Worm (Caenorhabditis elegans): ENCODE measurements around the gene moma-1.
A peak's percentile ranks its signal among the peaks of the same experiment; 100 is the strongest.

The moma-1 gene

DNA sequence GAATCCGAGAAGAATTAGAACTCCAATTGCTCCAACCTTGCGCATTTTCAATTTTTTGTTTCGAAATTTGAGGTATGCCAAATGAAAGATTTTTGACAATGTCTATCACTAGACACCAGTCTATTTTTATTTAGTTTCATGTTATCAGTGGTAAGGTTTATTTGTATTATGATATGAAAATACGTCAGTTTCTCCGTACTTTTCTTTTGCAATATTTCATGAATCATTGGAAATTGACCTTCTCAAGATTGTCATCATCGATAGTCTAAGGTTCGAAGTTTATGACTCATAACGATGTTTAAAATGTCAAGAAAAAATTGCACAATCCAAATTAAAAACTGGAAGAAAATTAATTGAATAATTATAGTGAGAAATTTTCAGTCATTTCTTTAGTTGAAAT, 21.2 kb upstream of the moma-1 start, which contains the start of gene clc-19:
Gene clc-19 (minus strand): TSS at position 135 of the 400 bp plus-strand sequence.
- no peak for TF ChIP-seq lin-15B (tag; optimal IDR thresholded peaks at IDR 0.05)
- TF ChIP-seq elt-2 (tag; optimal IDR thresholded peaks at IDR 0.05) = peak; percentile 30
- TF ChIP-seq pqm-1 (tag; optimal IDR thresholded peaks at IDR 0.05) = peak; percentile 90
- no peak for TF ChIP-seq jun-1 (tag; optimal IDR thresholded peaks at IDR 0.05)

DNA sequence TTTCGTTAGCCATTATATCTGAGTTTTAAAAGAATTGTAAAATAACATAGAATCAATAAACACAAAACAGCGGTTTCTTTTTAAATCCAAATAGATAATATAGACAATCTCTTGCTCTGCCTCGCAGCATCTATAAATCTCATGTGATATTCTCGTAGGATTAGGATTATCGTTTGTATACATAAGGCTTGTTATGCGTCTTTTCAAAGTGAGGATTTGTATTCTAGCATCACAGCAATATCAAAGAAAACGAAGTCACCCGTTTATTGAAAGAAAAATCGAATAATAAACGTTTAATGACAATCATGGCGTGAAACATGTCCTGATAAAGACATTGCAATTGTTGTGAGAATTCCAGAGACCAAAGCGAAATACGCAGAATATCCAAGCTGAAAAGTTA, 20.2 kb upstream of the moma-1 start, which contains the start of the genes T24C4.3 and clc-20:
Gene T24C4.3 (minus strand): TSS at position 101 of the 400 bp plus-strand sequence.
Gene clc-20 (plus strand): TSS at position 211 of the 400 bp plus-strand sequence.
- TF ChIP-seq egl-27 (tag; optimal IDR thresholded peaks at IDR 0.05) = no peak

- TF ChIP-seq nfya-1 (tag; optimal IDR thresholded peaks at IDR 0.05; ENCODE audit: insufficient read depth) (no peak), pha-4 (tag; optimal IDR thresholded peaks at IDR 0.05) (no peak), eor-1 (tag; optimal IDR thresholded peaks at IDR 0.05) (no peak), tbx-2 (tag; optimal IDR thresholded peaks at IDR 0.05) (no peak), nhr-237 (tag; optimal IDR thresholded peaks at IDR 0.05) (no peak), lin-39 (tag; optimal IDR thresholded peaks at IDR 0.05) (no peak), fkh-10 (GFP tag; optimal IDR thresholded peaks at IDR 0.05) (no peak), ceh-82 (tag; optimal IDR thresholded peaks at IDR 0.05) (no peak), R02D3.7 (tag; optimal IDR thresholded peaks at IDR 0.05) (no peak), nhr-12 (tag; optimal IDR thresholded peaks at IDR 0.05) (no peak), lin-15B (tag; optimal IDR thresholded peaks at IDR 0.05) (no peak), elt-2 (tag; optimal IDR thresholded peaks at IDR 0.05) (no peak), aly-2 (tag; optimal IDR thresholded peaks at IDR 0.05) (no peak), ztf-4 (tag; optimal IDR thresholded peaks at IDR 0.05) (no peak), zag-1 (tag; optimal IDR thresholded peaks at IDR 0.05) (no peak), egl-27 (tag; optimal IDR thresholded peaks at IDR 0.05) (no peak), mml-1 (tag; optimal IDR thresholded peaks at IDR 0.05) (no peak)
These were observed 18.4 kb upstream of the moma-1 start for ce11 chrIII:870555-870954.

- TF ChIP-seq hmg-11 (tag; optimal IDR thresholded peaks at IDR 0.05) = no peak
- no peak for TF ChIP-seq fkh-10 (GFP tag; optimal IDR thresholded peaks at IDR 0.05)
- no peak for TF ChIP-seq eor-1 (tag; optimal IDR thresholded peaks at IDR 0.05)
- TF ChIP-seq nhr-23 (tag; optimal IDR thresholded peaks at IDR 0.05) = no peak
- TF ChIP-seq mdl-1 (tag; optimal IDR thresholded peaks at IDR 0.05) = no peak
- no peak for TF ChIP-seq zag-1 (tag; optimal IDR thresholded peaks at IDR 0.05)
- no peak for TF ChIP-seq R02D3.7 (tag; optimal IDR thresholded peaks at IDR 0.05)
- TF ChIP-seq nhr-12 (tag; optimal IDR thresholded peaks at IDR 0.05) = no peak
- TF ChIP-seq skn-1 (tag; optimal IDR thresholded peaks at IDR 0.05) = no peak
- no peak for TF ChIP-seq nhr-25 (tag; optimal IDR thresholded peaks at IDR 0.05)
These were observed 17.7 kb upstream of the moma-1 start, which contains the start of gene T24C4.2 for ce11 chrIII:869869-870268. Gene T24C4.2 (minus strand): TSS chrIII:869969.

DNA sequence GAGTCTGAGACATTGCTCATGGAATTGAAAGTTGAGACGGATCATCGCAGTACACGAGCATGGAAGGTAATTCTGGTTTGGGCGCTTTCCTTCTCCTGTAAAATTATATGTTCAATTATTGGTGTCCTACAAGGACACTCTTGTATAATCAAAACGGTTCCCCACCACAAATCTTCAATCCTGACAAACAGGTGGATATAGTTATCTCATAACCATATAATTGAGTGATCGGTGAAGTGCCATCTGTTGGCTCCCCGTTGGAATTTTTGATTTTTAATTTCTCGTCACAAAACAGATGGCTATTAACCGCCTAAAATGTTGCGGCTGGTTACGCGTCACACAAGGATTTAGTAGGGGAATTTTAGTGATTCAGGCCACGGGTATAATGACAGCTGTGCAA, 16.7 kb upstream of the moma-1 start:
- no peak for TF ChIP-seq snpc-4 (tag; optimal IDR thresholded peaks at IDR 0.05)
- TF ChIP-seq elt-2 (tag; optimal IDR thresholded peaks at IDR 0.05) = no peak
- no peak for TF ChIP-seq ztf-4 (tag; optimal IDR thresholded peaks at IDR 0.05)
- TF ChIP-seq aly-2 (tag; optimal IDR thresholded peaks at IDR 0.05) = no peak

DNA sequence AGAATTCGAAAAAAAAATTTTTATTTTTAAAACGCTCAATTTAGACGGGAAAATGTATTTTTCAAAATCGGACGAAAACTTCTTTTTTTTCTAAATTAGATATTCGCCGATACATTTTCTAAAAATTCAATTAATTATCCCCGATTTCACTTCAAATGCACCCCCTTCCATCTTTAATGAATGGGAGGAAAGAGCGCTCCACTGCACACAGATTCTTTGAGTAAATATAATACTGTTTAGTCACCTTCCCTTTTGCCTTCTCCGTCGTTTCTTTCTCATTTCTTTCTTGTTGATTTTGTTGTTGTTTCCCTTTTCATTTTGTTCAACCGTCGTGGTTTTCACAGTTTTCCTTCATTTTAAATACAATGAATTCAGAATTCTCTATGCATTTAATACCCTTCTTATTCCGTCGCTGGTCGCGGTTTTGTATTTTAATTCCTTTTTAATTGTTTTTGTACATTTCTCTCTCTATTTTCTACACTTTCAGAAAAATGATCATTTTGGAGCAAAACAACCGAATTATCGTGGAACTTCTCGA, 9.7 kb upstream of the moma-1 start, which contains the start of gene arx-4:
Gene arx-4 (plus strand): TSS at position 488 of the 538 bp plus-strand sequence.
- TF ChIP-seq snpc-4 (tag; optimal IDR thresholded peaks at IDR 0.05) (no peak), sea-2 (GFP tag; optimal IDR thresholded peaks at IDR 0.05) (no peak), nhr-43 (tag; optimal IDR thresholded peaks at IDR 0.05; ENCODE audit: poor library complexity, severe bottlenecking) (no peak), hmg-11 (tag; optimal IDR thresholded peaks at IDR 0.05) (peak; percentile 10), nhr-23 (tag; optimal IDR thresholded peaks at IDR 0.05) (no peak), pha-4 (tag; optimal IDR thresholded peaks at IDR 0.05) (peak; percentile 88), daf-12 (tag; optimal IDR thresholded peaks at IDR 0.05) (no peak)

DNA sequence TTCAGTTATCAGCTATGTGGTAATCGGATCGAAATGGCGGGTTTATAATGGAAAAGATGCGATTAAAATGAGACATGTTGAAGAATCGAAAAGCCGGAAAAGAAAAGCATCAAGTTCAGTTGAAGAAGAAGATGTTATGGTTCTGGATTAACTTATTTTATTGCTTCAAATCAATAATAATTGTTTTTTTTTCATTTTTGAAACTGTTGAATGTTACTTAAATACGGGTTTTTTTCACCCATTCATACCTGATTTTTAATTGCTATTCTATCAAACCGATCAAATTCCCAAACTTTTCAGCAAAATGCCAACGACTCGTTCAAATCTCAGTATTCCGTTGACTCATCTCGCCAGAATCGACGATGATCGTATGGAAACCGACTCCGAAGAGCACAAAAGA, 7.7 kb upstream of the moma-1 start, which contains the start of gene exos-4.2:
Gene exos-4.2 (plus strand): TSS at position 301 of the 400 bp plus-strand sequence.
- no peak for TF ChIP-seq tbx-2 (tag; optimal IDR thresholded peaks at IDR 0.05)
- TF ChIP-seq nhr-11 (tag; optimal IDR thresholded peaks at IDR 0.05) = no peak
- TF ChIP-seq nhr-67 (tag; optimal IDR thresholded peaks at IDR 0.05) = no peak
- TF ChIP-seq ztf-4 (tag; optimal IDR thresholded peaks at IDR 0.05) = no peak
- TF ChIP-seq nhr-23 (tag; optimal IDR thresholded peaks at IDR 0.05) = no peak
- TF ChIP-seq elt-3 (tag; optimal IDR thresholded peaks at IDR 0.05) = no peak

All from whole organism, L3 larva.